Worm (Caenorhabditis elegans) whole organism, L1 larva: Measurements from ENCODE around the gene K02F6.7.
A peak's percentile ranks its signal among the peaks of the same experiment; 100 is the strongest.

Experiments used
- C34B4.2 ChIP-seq: sonication (generic microtip); optimal IDR thresholded peaks from 2 replicates; lab custom pipeline; 2017; ENCODE audit warnings: mild to moderate bottlenecking, missing genetic modification characterization, missing compliant biosample characterization
- F16B12.6 ChIP-seq: fragments of 150-350 bp; optimal IDR thresholded peaks from 2 replicates; lab custom pipeline; 2014; ENCODE audit warnings: missing biosample characterization, missing genetic modification characterization
- aly-2 ChIP-seq: fragments of 150-350 bp; optimal IDR thresholded peaks from 2 replicates; lab custom pipeline; 2014; ENCODE audit warnings: missing biosample characterization, missing genetic modification characterization
- ceh-88 ChIP-seq: fragments of 200-800 bp; sonication (Bioruptor generic); IDR thresholded peaks from 2 replicates; pipeline ENCODE4 v1.3.6; 2022; ENCODE audit warnings: missing genetic modification characterization, missing compliant biosample characterization
- ceh-90 ChIP-seq: sonication (generic microtip); optimal IDR thresholded peaks from 2 replicates; lab custom pipeline; 2016; ENCODE audit warnings: missing genetic modification characterization, missing compliant biosample characterization
- ces-1 ChIP-seq: fragments of 150-350 bp; optimal IDR thresholded peaks from 2 replicates; lab custom pipeline; 2014; ENCODE audit warnings: missing biosample characterization, missing genetic modification reagents, missing genetic modification characterization
- efl-1 ChIP-seq, 4 experiments: fragments of 150-350 bp; optimal IDR thresholded peaks in 3 of 4; peaks in 1 of 4; 1 replicate in 1 of 4; 2 replicates in 3 of 4; lab custom pipeline; 2014; ENCODE audit warnings: missing biosample characterization in 2 of 4, missing genetic modification characterization in 2 of 4, missing genetic modification reagents in 2 of 4
- efl-3 ChIP-seq: fragments of 200-800 bp; sonication (Bioruptor generic); optimal IDR thresholded peaks from 2 replicates; lab custom pipeline; 2018; ENCODE audit warnings: mild to moderate bottlenecking, missing genetic modification characterization, missing compliant biosample characterization
- elt-2 ChIP-seq: sonication (generic microtip); optimal IDR thresholded peaks from 2 replicates; lab custom pipeline; 2016; ENCODE audit warnings: missing genetic modification characterization, mild to moderate bottlenecking, inconsistent platforms, missing compliant biosample characterization, missing genetic modification reagents
- elt-3 ChIP-seq, 6 experiments: fragments of 150-350 bp in 1 of 6; sonication (generic microtip); optimal IDR thresholded peaks; 2 replicates each; lab custom pipeline; 2017 to 2018; ENCODE audit warnings: missing biosample characterization in 6 of 6, missing genetic modification characterization in 6 of 6, inconsistent platforms in 1 of 6
- fkh-4 ChIP-seq: sonication (generic microtip); optimal IDR thresholded peaks from 2 replicates; lab custom pipeline; 2016; ENCODE audit warnings: missing compliant biosample characterization, missing genetic modification characterization, borderline replicate concordance
- fkh-8 ChIP-seq: sonication (generic microtip); optimal IDR thresholded peaks from 2 replicates; lab custom pipeline; 2016; ENCODE audit warnings: mild to moderate bottlenecking, missing genetic modification characterization, missing compliant biosample characterization
- fos-1 ChIP-seq: fragments of 150-350 bp; optimal IDR thresholded peaks from 2 replicates; lab custom pipeline; 2014; ENCODE audit warnings: missing biosample characterization, missing genetic modification characterization
- grh-1 ChIP-seq: fragments of 200-800 bp; sonication (Bioruptor generic); IDR thresholded peaks from 2 replicates; pipeline ENCODE4 v1.3.6; 2022; ENCODE audit warnings: missing genetic modification reagents, missing genetic modification characterization, missing compliant biosample characterization
- hlh-17 ChIP-seq: fragments of 200-800 bp; sonication (Bioruptor generic); optimal IDR thresholded peaks from 2 replicates; lab custom pipeline; 2018; ENCODE audit warnings: missing genetic modification characterization, mild to moderate bottlenecking, missing compliant biosample characterization, moderate library complexity, borderline replicate concordance
- hlh-4 ChIP-seq: sonication (generic microtip); optimal IDR thresholded peaks from 2 replicates; lab custom pipeline; 2016; ENCODE audit warnings: mild to moderate bottlenecking, missing genetic modification characterization, missing compliant biosample characterization
- hpl-2 ChIP-seq: fragments of 150-350 bp; optimal IDR thresholded peaks from 2 replicates; lab custom pipeline; 2014; ENCODE audit warnings: missing biosample characterization, missing genetic modification reagents, missing genetic modification characterization
- jun-1 ChIP-seq: fragments of 150-350 bp; optimal IDR thresholded peaks from 2 replicates; lab custom pipeline; 2014; ENCODE audit warnings: missing biosample characterization, missing genetic modification reagents, missing genetic modification characterization
- lin-14 ChIP-seq: fragments of 200-800 bp; sonication (Bioruptor generic); optimal IDR thresholded peaks from 2 replicates; lab custom pipeline; 2018; ENCODE audit warnings: mild to moderate bottlenecking, missing genetic modification characterization, moderate library complexity, missing compliant biosample characterization
- lin-15B ChIP-seq: fragments of 150-350 bp; sonication (generic microtip); optimal IDR thresholded peaks from 3 replicates; lab custom pipeline; 2014; ENCODE audit warnings: missing biosample characterization, missing genetic modification characterization
- lin-35 ChIP-seq, 2 experiments: fragments of 150-350 bp; optimal IDR thresholded peaks; 2 replicates each; lab custom pipeline; 2014; ENCODE audit warnings: missing biosample characterization in 2 of 2, missing genetic modification characterization in 2 of 2, missing genetic modification reagents in 2 of 2
- mep-1 ChIP-seq: fragments of 150-350 bp; optimal IDR thresholded peaks from 2 replicates; lab custom pipeline; 2014; ENCODE audit warnings: missing biosample characterization, missing genetic modification characterization
- nhr-11 ChIP-seq: fragments of 150-350 bp; optimal IDR thresholded peaks from 2 replicates; lab custom pipeline; 2014; ENCODE audit warnings: missing biosample characterization, missing genetic modification characterization
- nhr-12 ChIP-seq: sonication (generic microtip); optimal IDR thresholded peaks from 2 replicates; lab custom pipeline; 2017; ENCODE audit warnings: missing biosample characterization, missing genetic modification characterization
- nhr-20 ChIP-seq: sonication (generic microtip); optimal IDR thresholded peaks from 2 replicates; lab custom pipeline; 2016; ENCODE audit warnings: mild to moderate bottlenecking, missing genetic modification characterization, missing compliant biosample characterization
- nhr-71 ChIP-seq: sonication (generic microtip); optimal IDR thresholded peaks from 2 replicates; lab custom pipeline; 2016; ENCODE audit warnings: mild to moderate bottlenecking, missing genetic modification characterization, moderate library complexity, missing compliant biosample characterization
- pax-3 ChIP-seq: fragments of 200-800 bp; sonication (Bioruptor generic); optimal IDR thresholded peaks from 2 replicates; lab custom pipeline; 2018; ENCODE audit warnings: mild to moderate bottlenecking, missing genetic modification characterization, moderate library complexity, missing compliant biosample characterization
- pqm-1 ChIP-seq: sonication (generic microtip); optimal IDR thresholded peaks from 3 replicates; lab custom pipeline; 2017; ENCODE audit warnings: missing biosample characterization, missing genetic modification characterization
- tbx-2 ChIP-seq: sonication (generic microtip); optimal IDR thresholded peaks from 2 replicates; lab custom pipeline; 2016; ENCODE audit warnings: missing genetic modification characterization, missing compliant biosample characterization
- unc-30 ChIP-seq: sonication (generic microtip); optimal IDR thresholded peaks from 2 replicates; lab custom pipeline; 2017; ENCODE audit warnings: missing biosample characterization, missing genetic modification characterization
- unc-86 ChIP-seq: sonication (generic microtip); optimal IDR thresholded peaks from 2 replicates; lab custom pipeline; 2016; ENCODE audit warnings: missing genetic modification characterization, missing compliant biosample characterization
- vab-15 ChIP-seq: sonication (generic microtip); optimal IDR thresholded peaks from 2 replicates; lab custom pipeline; 2017; ENCODE audit warnings: missing genotype, mild to moderate bottlenecking, missing genetic modification characterization, missing compliant biosample characterization
- zip-4 ChIP-seq: fragments of 200-800 bp; sonication (Bioruptor generic); optimal IDR thresholded peaks from 2 replicates; lab custom pipeline; 2018; ENCODE audit warnings: mild to moderate bottlenecking, missing genetic modification characterization, moderate library complexity, missing compliant biosample characterization
- ztf-4 ChIP-seq: fragments of 150-350 bp; optimal IDR thresholded peaks from 2 replicates; lab custom pipeline; 2014; ENCODE audit warnings: missing biosample characterization, missing genetic modification characterization

The K02F6.7 gene

DNA sequence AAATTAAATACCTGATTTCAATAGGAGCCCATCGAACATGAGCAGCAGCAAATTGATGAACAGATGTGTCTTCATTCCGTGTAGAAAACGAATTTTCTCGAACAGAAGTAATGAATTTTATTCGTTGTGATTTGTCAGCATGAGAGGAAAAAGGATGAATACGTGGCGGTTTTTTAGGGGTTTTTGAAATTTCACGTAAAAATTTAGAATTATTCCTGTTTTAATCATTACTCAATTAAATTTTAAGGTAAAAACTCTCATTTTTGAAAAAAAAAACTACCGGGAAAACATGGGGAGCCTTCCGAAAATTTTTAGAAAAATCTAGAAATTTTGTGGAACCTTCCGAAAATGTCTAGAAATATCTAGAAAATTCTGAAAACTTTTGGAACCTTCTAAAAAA is at the start of gene K02F6.7:
Gene K02F6.7, minus strand, starts transcription at position 101 of the 400 bp plus-strand sequence.
- TF ChIP-seq hlh-4 (tag; lab: Kevin White, UChicago) = no peak
- TF ChIP-seq elt-3 (tag; optimal IDR thresholded peaks at IDR 0.05; lab: Kevin White, UChicago) = no peak
- no peak for TF ChIP-seq pax-3 (tag; lab: Kevin White, UChicago)
- TF ChIP-seq ceh-90 (tag; lab: Kevin White, UChicago) = no peak
- TF ChIP-seq ces-1 (GFP tag; lab: Kevin White, UChicago) = no peak
- TF ChIP-seq ztf-4 (tag; lab: Kevin White, UChicago) = no peak
- no peak for TF ChIP-seq mep-1 (tag; lab: Kevin White, UChicago)
- TF ChIP-seq C34B4.2 (tag; lab: Kevin White, UChicago) = no peak
- TF ChIP-seq tbx-2 (tag; lab: Kevin White, UChicago) = no peak
- TF ChIP-seq vab-15 (tag; lab: Kevin White, UChicago) = no peak
- no peak for TF ChIP-seq ceh-88
- TF ChIP-seq pqm-1 (tag; lab: Kevin White, UChicago) = no peak
- no peak for TF ChIP-seq nhr-71 (tag; lab: Kevin White, UChicago)
- TF ChIP-seq nhr-20 (tag; lab: Kevin White, UChicago) = no peak
- TF ChIP-seq lin-14 (GFP tag; lab: Kevin White, UChicago) = no peak

DNA sequence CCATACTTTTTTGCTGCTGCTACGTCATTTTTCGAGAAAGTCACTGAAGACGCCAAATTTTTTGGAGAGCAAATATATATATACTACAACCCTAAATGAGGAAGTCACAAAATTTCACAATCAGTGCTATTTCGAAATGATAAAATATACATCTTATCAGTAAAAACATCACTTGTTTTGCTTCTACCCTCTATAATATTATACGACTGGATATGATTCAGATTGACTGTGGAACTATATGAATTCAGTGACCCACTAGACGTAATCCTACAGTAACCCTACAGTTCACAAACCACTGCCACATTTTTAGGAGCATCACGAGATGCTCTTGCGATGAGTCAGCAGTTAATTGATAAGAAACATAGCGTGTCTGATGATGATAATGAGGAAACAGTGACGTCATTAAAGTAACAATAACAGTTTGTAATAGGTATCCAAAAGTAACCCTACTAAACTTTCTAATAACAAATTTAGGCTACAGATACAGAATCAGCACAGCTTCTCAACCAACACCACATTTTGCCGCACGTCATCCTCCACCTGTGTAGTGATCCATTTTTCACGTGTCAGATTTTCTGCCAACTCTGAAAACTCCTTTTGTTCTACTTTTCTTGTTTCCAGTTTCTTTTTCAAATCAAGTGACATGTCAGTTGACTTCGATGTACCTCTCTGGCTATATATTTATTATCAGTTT is 49.4 kb upstream of the K02F6.7 start, which contains the start of the genes F33H12.7 and sri-39:
Gene F33H12.7, minus strand, starts transcription at position 51 of the 694 bp plus-strand sequence.
Gene sri-39, plus strand, starts transcription at position 644 of the 694 bp plus-strand sequence.
- TF ChIP-seq grh-1 (no peak), unc-86 (tag; lab: Kevin White, UChicago) (no peak), elt-2 (tag; lab: Kevin White, UChicago) (peak; percentile 96), jun-1 (peak; percentile 52), lin-35 (GFP tag; optimal IDR thresholded peaks at IDR 0.05; lab: Kevin White, UChicago) (peak in 1 of 2 experiments; percentile 12), pqm-1 (tag; lab: Kevin White, UChicago) (no peak), unc-30 (tag; lab: Kevin White, UChicago) (no peak), fkh-8 (tag; lab: Kevin White, UChicago) (no peak), vab-15 (tag; lab: Kevin White, UChicago) (no peak), hpl-2 (no peak), efl-1 (optimal IDR thresholded peaks at IDR 0.05; lab: Kevin White, UChicago) (no peak), efl-1 (GFP tag; optimal IDR thresholded peaks at IDR 0.05 in 1 of 2; lab: Kevin White, UChicago) (peak in 1 of 2 experiments; percentile 74)

DNA sequence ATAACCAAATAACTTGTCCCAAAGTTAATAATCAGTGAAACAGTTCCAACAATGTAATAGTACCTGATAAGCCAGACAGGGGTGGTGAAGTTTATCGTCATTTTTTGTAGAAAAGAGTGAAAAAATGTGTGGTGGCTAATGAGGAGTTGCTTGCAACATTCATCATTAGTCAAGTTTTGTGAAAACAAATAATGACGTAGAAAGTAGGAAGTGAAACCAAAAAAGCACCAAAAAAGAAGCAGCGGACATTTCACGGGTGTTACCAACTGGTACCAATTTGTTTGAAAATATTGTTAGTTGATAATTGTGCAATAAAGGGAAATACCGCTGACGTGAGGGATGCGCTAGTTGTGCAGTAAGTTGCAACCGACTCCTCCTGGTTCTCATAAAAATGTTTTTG is 47.8 kb upstream of the K02F6.7 start, which contains the start of gene sri-36:
Gene sri-36, minus strand, starts transcription at position 101 of the 400 bp plus-strand sequence.
- no peak for TF ChIP-seq mep-1 (tag; lab: Kevin White, UChicago)
- no peak for TF ChIP-seq F16B12.6 (tag; lab: Kevin White, UChicago)
- no peak for TF ChIP-seq nhr-11
- TF ChIP-seq hlh-17 (GFP tag; lab: Kevin White, UChicago) = no peak
- TF ChIP-seq lin-15B (tag; lab: Kevin White, UChicago) = no peak
- TF ChIP-seq aly-2 (tag; lab: Kevin White, UChicago) = no peak
- TF ChIP-seq zip-4 = no peak
- no peak for TF ChIP-seq fkh-4 (tag; lab: Kevin White, UChicago)
- no peak for TF ChIP-seq ces-1 (GFP tag; lab: Kevin White, UChicago)
- no peak for TF ChIP-seq nhr-12
- TF ChIP-seq, all 84 proteins: peak for 0

DNA sequence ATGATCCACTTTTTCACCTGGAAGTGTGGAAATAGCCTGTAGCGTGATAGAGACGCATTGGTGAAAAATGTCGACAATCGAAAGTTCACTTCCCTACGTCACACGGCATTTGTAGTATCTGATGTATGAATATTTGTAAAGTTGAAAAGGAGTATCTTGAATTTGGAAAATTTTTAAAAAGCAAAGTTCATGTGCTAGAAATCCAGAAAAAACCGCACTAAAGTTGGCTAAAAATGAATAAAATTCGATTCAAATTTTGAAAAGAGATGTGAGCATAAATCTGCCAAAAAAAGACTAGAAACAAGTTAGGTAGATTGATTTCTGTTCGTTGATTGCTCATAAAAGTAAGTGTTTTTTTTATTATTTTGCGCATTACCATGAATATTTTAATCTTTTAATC is 45.4 kb upstream of the K02F6.7 start, which contains the start of gene sri-74:
Gene sri-74, minus strand, starts transcription at position 101 of the 400 bp plus-strand sequence.
- TF ChIP-seq fos-1 (tag; lab: Kevin White, UChicago) (no peak), efl-3 (GFP tag; lab: Kevin White, UChicago) (no peak), hlh-17 (GFP tag; lab: Kevin White, UChicago) (no peak), lin-14 (GFP tag; lab: Kevin White, UChicago) (no peak)
- TF ChIP-seq, all 84 proteins: peak for 0
